Fruit fly (Drosophila melanogaster) whole organism, embryonic: ENCODE results near the gene CG17154.
A peak's percentile ranks its signal among the peaks of the same experiment; 100 is the strongest.

Experiments used
- BtbVII ChIP-seq: fragments of 200-800 bp; sonication (Bioruptor generic); optimal IDR thresholded peaks from 3 replicates; lab custom pipeline; 2017; ENCODE audit warnings: missing biosample characterization, mild to moderate bottlenecking, missing genetic modification characterization
- Bteb2 ChIP-seq: fragments of 200-800 bp; sonication (Bioruptor generic); optimal IDR thresholded peaks from 2 replicates; lab custom pipeline; 2016; ENCODE audit warnings: missing biosample characterization, missing genetic modification characterization
- CG1024 ChIP-seq: fragments of 200-800 bp; sonication (Bioruptor generic); IDR thresholded peaks from 2 replicates; pipeline ENCODE4 v1.3.6; 2022; ENCODE audit warnings: missing biosample characterization, missing genetic modification characterization
- CG10654 ChIP-seq: fragments of 200-800 bp; sonication (Bioruptor generic); optimal IDR thresholded peaks from 2 replicates; lab custom pipeline; 2016; ENCODE audit warnings: missing biosample characterization, missing genetic modification characterization
- CG12299 ChIP-seq: fragments of 200-800 bp; sonication (Bioruptor generic); optimal IDR thresholded peaks from 2 replicates; lab custom pipeline; 2018; ENCODE audit warnings: missing biosample characterization, mild to moderate bottlenecking, missing genetic modification characterization
- CG12659 ChIP-seq: fragments of 200-800 bp; sonication (Bioruptor generic); optimal IDR thresholded peaks from 3 replicates; lab custom pipeline; 2017; ENCODE audit warnings: mild to moderate bottlenecking, missing biosample characterization, missing genetic modification reagents, missing genetic modification characterization
- CG13296 ChIP-seq: fragments of 200-800 bp; sonication (Bioruptor generic); optimal IDR thresholded peaks from 3 replicates; lab custom pipeline; 2018; ENCODE audit warnings: missing biosample characterization, mild to moderate bottlenecking, missing genetic modification characterization
- CG14441 ChIP-seq: fragments of 200-800 bp; sonication (Bioruptor generic); IDR thresholded peaks from 2 replicates; pipeline ENCODE4 v1.3.6; 2022; ENCODE audit warnings: missing biosample characterization, missing genetic modification characterization
- CG15011 ChIP-seq: fragments of 200-800 bp; sonication (Bioruptor generic); optimal IDR thresholded peaks from 3 replicates; lab custom pipeline; 2018; ENCODE audit warnings: missing biosample characterization, mild to moderate bottlenecking, missing genetic modification characterization
- CG17361 ChIP-seq: fragments of 200-800 bp; sonication (Bioruptor generic); IDR thresholded peaks from 3 replicates; pipeline ENCODE4 v1.3.6; 2022; ENCODE audit warnings: missing biosample characterization, missing genetic modification characterization
- CG17612 ChIP-seq: fragments of 200-800 bp; sonication (Bioruptor generic); IDR thresholded peaks from 2 replicates; pipeline ENCODE4 v1.3.6; 2022; ENCODE audit warnings: missing biosample characterization, missing genetic modification characterization
- CG18262 ChIP-seq: fragments of 200-800 bp; optimal IDR thresholded peaks from 3 replicates; lab custom pipeline; 2019; ENCODE audit warnings: missing biosample characterization, mild to moderate bottlenecking, missing genetic modification characterization, moderate library complexity
- CG1832 ChIP-seq: fragments of 200-800 bp; sonication (Bioruptor generic); optimal IDR thresholded peaks from 2 replicates; lab custom pipeline; 2017; ENCODE audit warnings: missing biosample characterization, mild to moderate bottlenecking, missing genetic modification characterization, inconsistent platforms
- CG18476 ChIP-seq: fragments of 200-800 bp; sonication (Bioruptor generic); optimal IDR thresholded peaks from 2 replicates; lab custom pipeline; 2016; ENCODE audit warnings: missing biosample characterization, mild to moderate bottlenecking, missing genetic modification characterization
- CG2120 ChIP-seq: fragments of 200-800 bp; sonication (Bioruptor generic); optimal IDR thresholded peaks from 3 replicates; lab custom pipeline; 2016; ENCODE audit warnings: missing biosample characterization, missing genetic modification characterization
- CG30020 ChIP-seq: fragments of 200-800 bp; optimal IDR thresholded peaks from 2 replicates; lab custom pipeline; 2019; ENCODE audit warnings: missing biosample characterization, mild to moderate bottlenecking, missing genetic modification characterization, moderate library complexity
- CG31365 ChIP-seq: fragments of 200-800 bp; sonication (Bioruptor generic); optimal IDR thresholded peaks from 2 replicates; lab custom pipeline; 2018; ENCODE audit warnings: missing biosample characterization, mild to moderate bottlenecking, missing genetic modification characterization
- CG32772 ChIP-seq: fragments of 200-800 bp; sonication (Bioruptor generic); IDR thresholded peaks from 2 replicates; pipeline ENCODE4 v1.3.6; 2022; ENCODE audit warnings: missing biosample characterization, missing genetic modification characterization
- CG3281 ChIP-seq: fragments of 200-800 bp; sonication (Bioruptor generic); optimal IDR thresholded peaks from 3 replicates; lab custom pipeline; 2017; ENCODE audit warnings: missing biosample characterization, mild to moderate bottlenecking, missing genetic modification characterization
- CG4360 ChIP-seq: fragments of 200-800 bp; sonication (Bioruptor generic); IDR thresholded peaks from 2 replicates; pipeline ENCODE4 v1.3.6; 2022; ENCODE audit warnings: missing biosample characterization, missing genetic modification characterization
- CG6654 ChIP-seq: fragments of 200-800 bp; sonication (Bioruptor generic); optimal IDR thresholded peaks from 2 replicates; lab custom pipeline; 2017; ENCODE audit warnings: missing biosample characterization, mild to moderate bottlenecking, missing genetic modification characterization
- CG9437 ChIP-seq: fragments of 200-800 bp; sonication (Bioruptor generic); optimal IDR thresholded peaks from 2 replicates; lab custom pipeline; 2018; ENCODE audit warnings: missing biosample characterization, mild to moderate bottlenecking, missing genetic modification characterization
- CoRest ChIP-seq: fragments of 200-800 bp; sonication (Bioruptor generic); optimal IDR thresholded peaks from 3 replicates; lab custom pipeline; 2018; ENCODE audit warnings: missing biosample characterization, mild to moderate bottlenecking, missing genetic modification characterization, moderate library complexity
- Dbx ChIP-seq: fragments of 200-800 bp; sonication (Bioruptor generic); IDR thresholded peaks from 3 replicates; pipeline ENCODE4 v1.3.6; 2022; ENCODE audit warnings: missing biosample characterization, missing genetic modification characterization
- Dref ChIP-seq: fragments of 200-800 bp; sonication (Bioruptor generic); IDR thresholded peaks from 2 replicates; pipeline ENCODE4 v1.3.6; 2022; ENCODE audit warnings: missing biosample characterization, missing genetic modification characterization
- HmgD ChIP-seq: fragments of 200-800 bp; sonication (Bioruptor generic); optimal IDR thresholded peaks from 3 replicates; lab custom pipeline; 2016; ENCODE audit warnings: missing biosample characterization, missing genetic modification characterization
- Hsf ChIP-seq: fragments of 200-800 bp; sonication (Bioruptor generic); optimal IDR thresholded peaks from 3 replicates; lab custom pipeline; 2016; ENCODE audit warnings: missing biosample characterization, missing genetic modification characterization
- NK7.1 ChIP-seq: fragments of 200-800 bp; sonication (Bioruptor generic); optimal IDR thresholded peaks from 3 replicates; lab custom pipeline; 2016; ENCODE audit warnings: missing biosample characterization, missing genetic modification characterization
- Neu2 ChIP-seq: fragments of 200-800 bp; sonication (Bioruptor generic); optimal IDR thresholded peaks from 3 replicates; lab custom pipeline; 2016; ENCODE audit warnings: missing biosample characterization, missing genetic modification characterization, borderline replicate concordance
- Nf-YB ChIP-seq: fragments of 200-800 bp; sonication (Bioruptor generic); optimal IDR thresholded peaks from 3 replicates; lab custom pipeline; 2019; ENCODE audit warnings: missing biosample characterization, mild to moderate bottlenecking, missing genetic modification characterization, moderate library complexity
- Nf-YC ChIP-seq: fragments of 200-800 bp; optimal IDR thresholded peaks from 3 replicates; lab custom pipeline; 2019; ENCODE audit warnings: missing biosample characterization, mild to moderate bottlenecking, missing genetic modification characterization, moderate library complexity
- NfI ChIP-seq: fragments of 200-800 bp; sonication (Bioruptor generic); optimal IDR thresholded peaks from 3 replicates; lab custom pipeline; 2018; ENCODE audit warnings: missing biosample characterization, mild to moderate bottlenecking, missing genetic modification characterization, moderate library complexity
- Oli ChIP-seq: fragments of 200-800 bp; sonication (Bioruptor generic); optimal IDR thresholded peaks from 2 replicates; lab custom pipeline; 2018; ENCODE audit warnings: missing biosample characterization, mild to moderate bottlenecking, missing genetic modification characterization, moderate library complexity
- Sin3A ChIP-seq: fragments of >200 bp; optimal IDR thresholded peaks from 2 replicates; lab custom pipeline; 2018
- Sry-δ ChIP-seq: fragments of 200-800 bp; sonication (Bioruptor generic); optimal IDR thresholded peaks from 2 replicates; lab custom pipeline; 2016; ENCODE audit warnings: missing biosample characterization, missing genetic modification characterization
- bsh ChIP-seq, 2 experiments: fragments of 200-800 bp; sonication (Bioruptor generic); optimal IDR thresholded peaks; 2 replicates each; lab custom pipeline; 2017 to 2018; ENCODE audit warnings: mild to moderate bottlenecking in 2 of 2, missing biosample characterization in 2 of 2, missing genetic modification characterization in 2 of 2, moderate library complexity in 1 of 2
- chn ChIP-seq: fragments of 200-800 bp; sonication (Bioruptor generic); optimal IDR thresholded peaks from 2 replicates; lab custom pipeline; 2016; ENCODE audit warnings: missing biosample characterization, missing genetic modification characterization
- crol ChIP-seq: fragments of 200-800 bp; sonication (Bioruptor generic); IDR thresholded peaks from 2 replicates; pipeline ENCODE4 v1.3.6; 2022; ENCODE audit warnings: missing biosample characterization, missing genetic modification characterization
- dmrt99B ChIP-seq: fragments of 200-800 bp; sonication (Bioruptor generic); optimal IDR thresholded peaks from 2 replicates; lab custom pipeline; 2018; ENCODE audit warnings: missing biosample characterization, mild to moderate bottlenecking, missing genetic modification characterization, moderate library complexity
- dpn ChIP-seq, 2 experiments: fragments of 200-800 bp; sonication (Bioruptor generic); optimal IDR thresholded peaks; 3 replicates each; lab custom pipeline; 2016; ENCODE audit warnings: missing biosample characterization in 2 of 2, missing genetic modification characterization in 2 of 2
- esg ChIP-seq: fragments of 200-800 bp; sonication (Bioruptor generic); conservative IDR thresholded peaks from 2 replicates; pipeline ENCODE4 v1.3.6; 2022; ENCODE audit warnings: missing biosample characterization, missing genetic modification characterization
- grn ChIP-seq: fragments of 200-800 bp; sonication (Bioruptor generic); optimal IDR thresholded peaks from 3 replicates; lab custom pipeline; 2017; ENCODE audit warnings: missing biosample characterization, missing genetic modification characterization
- gsb ChIP-seq: fragments of 200-800 bp; sonication (Bioruptor generic); IDR thresholded peaks from 2 replicates; pipeline ENCODE4 v1.3.6; 2022; ENCODE audit warnings: missing biosample characterization, missing genetic modification characterization
- lbe ChIP-seq: fragments of 200-800 bp; sonication (Bioruptor generic); optimal IDR thresholded peaks from 2 replicates; lab custom pipeline; 2016; ENCODE audit warnings: missing biosample characterization, mild to moderate bottlenecking, missing genetic modification characterization
- org-1 ChIP-seq: fragments of 200-800 bp; sonication (Bioruptor generic); optimal IDR thresholded peaks from 2 replicates; lab custom pipeline; 2017; ENCODE audit warnings: missing biosample characterization, missing genetic modification characterization
- scrt ChIP-seq: fragments of 200-800 bp; sonication (Bioruptor generic); optimal IDR thresholded peaks from 2 replicates; lab custom pipeline; 2018; ENCODE audit warnings: missing biosample characterization, mild to moderate bottlenecking, missing genetic modification characterization, moderate library complexity
- ssp ChIP-seq: fragments of 200-800 bp; sonication (Bioruptor generic); IDR thresholded peaks from 2 replicates; pipeline ENCODE4 v1.3.6; 2022; ENCODE audit warnings: missing biosample characterization, missing genetic modification characterization
- tll ChIP-seq, 2 experiments: fragments of 200-800 bp in 1 of 2; fragments of >200 bp in 1 of 2; sonication (Bioruptor generic) in 1 of 2; optimal IDR thresholded peaks; 2 replicates each; lab custom pipeline; 2017 to 2019; ENCODE audit warnings: missing biosample characterization in 2 of 2, missing genetic modification characterization in 2 of 2, mild to moderate bottlenecking in 1 of 2, moderate library complexity in 1 of 2
- unc-4 ChIP-seq: fragments of 200-800 bp; sonication (Bioruptor generic); IDR thresholded peaks from 2 replicates; pipeline ENCODE4 v1.3.6; 2022; ENCODE audit warnings: missing biosample characterization, missing genetic modification characterization; ENCODE audit not compliant: partially characterized antibody
- usp ChIP-seq: fragments of >200 bp; optimal IDR thresholded peaks from 2 replicates; lab custom pipeline; 2017; ENCODE audit warnings: missing biosample characterization, missing genetic modification characterization
- wek ChIP-seq: fragments of 200-800 bp; sonication (Bioruptor generic); optimal IDR thresholded peaks from 3 replicates; lab custom pipeline; 2018; ENCODE audit warnings: missing biosample characterization, mild to moderate bottlenecking, missing genetic modification characterization, moderate library complexity
- zen ChIP-seq: fragments of 200-800 bp; sonication (Bioruptor generic); optimal IDR thresholded peaks from 3 replicates; lab custom pipeline; 2018; ENCODE audit warnings: missing biosample characterization, mild to moderate bottlenecking, missing genetic modification characterization, moderate library complexity

CG17154 gene

dm6 chr3L:12083861-12084260 is 4.6 kb upstream of the CG17154 start (continued):
- TF ChIP-seq lbe (GFP tag; lab: Kevin White, UChicago) (no peak), CG14441 (GFP tag; lab: Robert Waterston, UW) (no peak), Nf-YB (GFP tag; lab: Kevin White, UChicago) (peak; percentile 44), Dref (GFP tag; lab: Robert Waterston, UW) (no peak), CG6654 (GFP tag; lab: Kevin White, UChicago) (peak; percentile 0), usp (GFP tag; lab: Kevin White, UChicago) (no peak), ssp (GFP tag; lab: Robert Waterston, UW) (no peak), org-1 (GFP tag; lab: Kevin White, UChicago) (peak; percentile 37), grn (GFP tag; lab: Kevin White, UChicago) (no peak), CG1832 (GFP tag; lab: Kevin White, UChicago) (no peak), BtbVII (GFP tag; lab: Kevin White, UChicago) (peak; percentile 54), CG15011 (peak; percentile 44), CG30020 (no peak), Sin3A (lab: Kevin White, UChicago) (no peak), esg (GFP tag; lab: Robert Waterston, UW) (no peak), crol (GFP tag; lab: Robert Waterston, UW) (no peak), CG13296 (GFP tag; lab: Kevin White, UChicago) (peak; percentile 65), gsb (GFP tag; lab: Robert Waterston, UW) (no peak), CG3281 (GFP tag; lab: Kevin White, UChicago) (peak; percentile 48), Neu2 (GFP tag; lab: Kevin White, UChicago) (no peak), scrt (GFP tag; lab: Kevin White, UChicago) (peak; percentile 33), CG31365 (peak; percentile 49), unc-4 (GFP tag; lab: Robert Waterston, UW) (no peak), dpn (GFP tag; optimal IDR thresholded peaks at IDR 0.05; lab: Kevin White, UChicago) (no peak), NfI (peak; percentile 4), Hsf (GFP tag; lab: Kevin White, UChicago) (peak; percentile 8), CG10654 (peak; percentile 48), CG12659 (GFP tag; lab: Kevin White, UChicago) (peak; percentile 40), CG9437 (peak; percentile 7), Oli (tag; lab: Kevin White, UChicago) (peak; percentile 20), CG32772 (no peak), HmgD (GFP tag; lab: Kevin White, UChicago) (no peak), CG4360 (no peak), CG12299 (tag; lab: Kevin White, UChicago) (peak; percentile 51), NK7.1 (GFP tag; lab: Kevin White, UChicago) (no peak), chn (GFP tag; lab: Kevin White, UChicago) (no peak), bsh (GFP tag; optimal IDR thresholded peaks at IDR 0.05; lab: Kevin White, UChicago) (peak in 1 of 2 experiments; percentile 65)

- TF ChIP-seq CG18476 (GFP tag; lab: Kevin White, UChicago) (no peak), Bteb2 (GFP tag; lab: Kevin White, UChicago) (no peak), tll (GFP tag; optimal IDR thresholded peaks at IDR 0.05; lab: Kevin White, UChicago) (no peak), Dbx (no peak), CG17612 (no peak), zen (no peak), CG2120 (GFP tag; lab: Kevin White, UChicago) (no peak), wek (GFP tag; lab: Kevin White, UChicago) (no peak), dmrt99B (peak; percentile 53), Sry-δ (GFP tag; lab: Kevin White, UChicago) (no peak), CG17361 (GFP tag; lab: Robert Waterston, UW) (peak; percentile 57; the same call in 2 of the 3 replicates), CoRest (tag; lab: Kevin White, UChicago) (peak; percentile 13), CG1024 (GFP tag; lab: Robert Waterston, UW) (no peak), Nf-YC (tag; lab: Kevin White, UChicago) (peak; percentile 2), CG18262 (peak; percentile 60)
Measured at dm6 chr3L:12084969-12085690, 3.3 kb upstream of the CG17154 start.
